Worm (Caenorhabditis elegans): ENCODE measurements around the gene W06D12.6.

W06D12.6 gene

ce11 chrV:17739801-17740200 lies 33.9 kb downstream of the W06D12.6 start, which contains the start of gene cutl-4:
TSS of gene cutl-4 (minus strand) at chrV:17739901.
- no peak for TF ChIP-seq egl-43 (GFP tag; IDR thresholded peaks at IDR 0.05)
- TF ChIP-seq daf-8 (GFP tag; IDR thresholded peaks at IDR 0.05), result no peak
- TF ChIP-seq nhr-28 (tag; optimal IDR thresholded peaks at IDR 0.05), result no peak
- TF ChIP-seq mxl-2 (GFP tag; conservative IDR thresholded peaks at IDR 0.05), result no peak
- no peak for TF ChIP-seq lir-3 (tag; optimal IDR thresholded peaks at IDR 0.05)
- TF ChIP-seq Y48G9A.11 (GFP tag; IDR thresholded peaks at IDR 0.05), result no peak

ce11 chrV:17743802-17744201 lies 37.9 kb downstream of the W06D12.6 start:
- TF ChIP-seq vab-7 (GFP tag; IDR thresholded peaks at IDR 0.05), result no peak
- no peak for TF ChIP-seq lsy-2 (tag; optimal IDR thresholded peaks at IDR 0.05)
- TF ChIP-seq Y105C5A.15 (GFP tag; IDR thresholded peaks at IDR 0.05), result no peak
- TF ChIP-seq nhr-42 (GFP tag; IDR thresholded peaks at IDR 0.05), result no peak
- TF ChIP-seq ceh-20 (GFP tag; IDR thresholded peaks at IDR 0.05), result no peak
- no peak for TF ChIP-seq nhr-11 (tag; optimal IDR thresholded peaks at IDR 0.05)
- TF ChIP-seq spr-1 (tag; optimal IDR thresholded peaks at IDR 0.05), result no peak
- TF ChIP-seq tag-97 (GFP tag; IDR thresholded peaks at IDR 0.05), result no peak
- no peak for TF ChIP-seq zip-11 (GFP tag; IDR thresholded peaks at IDR 0.05)
- TF ChIP-seq daf-16 (GFP tag; optimal IDR thresholded peaks at IDR 0.05), result no peak
- no peak for TF ChIP-seq daf-16 (tag; optimal IDR thresholded peaks at IDR 0.05)
- no peak for TF ChIP-seq lin-1 (GFP tag; IDR thresholded peaks at IDR 0.05)
- TF ChIP-seq nhr-111 (GFP tag; optimal IDR thresholded peaks at IDR 0.05), result no peak
- TF ChIP-seq daf-12 (tag; optimal IDR thresholded peaks at IDR 0.05), result no peak
- no peak for TF ChIP-seq nhr-25 (tag; optimal IDR thresholded peaks at IDR 0.05; ENCODE audit: borderline replicate concordance, insufficient read depth)
- no peak for TF ChIP-seq mdl-1 (tag; optimal IDR thresholded peaks at IDR 0.05)
- TF ChIP-seq daf-19 (GFP tag; conservative IDR thresholded peaks at IDR 0.05), result no peak
- TF ChIP-seq mes-2 (tag; optimal IDR thresholded peaks at IDR 0.05; ENCODE audit: poor library complexity, severe bottlenecking), result no peak
- TF ChIP-seq mdt-29 (GFP tag; IDR thresholded peaks at IDR 0.05), result no peak
- no peak for TF ChIP-seq hlh-11 (tag; optimal IDR thresholded peaks at IDR 0.05)

ce11 chrV:17746959-17747358 lies 41.0 kb downstream of the W06D12.6 start, which contains the start of gene twk-36:
TSS of gene twk-36 (minus strand) at chrV:17747059.
- TF ChIP-seq dpl-1 (GFP tag; optimal IDR thresholded peaks at IDR 0.05) (no peak), attf-4 (tag; optimal IDR thresholded peaks at IDR 0.05) (no peak), tag-97 (GFP tag; IDR thresholded peaks at IDR 0.05) (no peak), gei-8 (GFP tag; optimal IDR thresholded peaks at IDR 0.05) (no peak), lin-15B (tag; optimal IDR thresholded peaks at IDR 0.05) (no peak), ZK546.5 (tag; optimal IDR thresholded peaks at IDR 0.05) (no peak), hif-1 (tag; optimal IDR thresholded peaks at IDR 0.05) (no peak)

ce11 chrV:17749181-17749580 lies 43.3 kb downstream of the W06D12.6 start, which contains the start of gene R12G8.1:
TSS of gene R12G8.1 (minus strand) at chrV:17749243.
- TF ChIP-seq fkh-10 (GFP tag; optimal IDR thresholded peaks at IDR 0.05) (peak; percentile 88), spr-1 (tag; optimal IDR thresholded peaks at IDR 0.05) (no peak), set-16 (GFP tag; IDR thresholded peaks at IDR 0.05) (peak; percentile 49), lin-13 (GFP tag; optimal IDR thresholded peaks at IDR 0.05) (no peak), skn-1 (tag; optimal IDR thresholded peaks at IDR 0.05) (no peak), tag-97 (GFP tag; IDR thresholded peaks at IDR 0.05) (no peak), hlh-11 (tag; optimal IDR thresholded peaks at IDR 0.05) (no peak), lin-39 (tag; optimal IDR thresholded peaks at IDR 0.05) (no peak), ctbp-1 (GFP tag; IDR thresholded peaks at IDR 0.05) (peak; percentile 70), aly-2 (tag; optimal IDR thresholded peaks at IDR 0.05) (no peak), snpc-4 (tag; optimal IDR thresholded peaks at IDR 0.05) (no peak), ceh-62 (tag; optimal IDR thresholded peaks at IDR 0.05) (no peak), ceh-32 (tag; optimal IDR thresholded peaks at IDR 0.05; ENCODE audit: poor library complexity) (peak; percentile 26), aha-1 (tag) (no peak), sdz-12 (GFP tag; optimal IDR thresholded peaks at IDR 0.05) (no peak), hlh-30 (tag; optimal IDR thresholded peaks at IDR 0.05; ENCODE audit: insufficient read depth) (no peak), saeg-2 (GFP tag; IDR thresholded peaks at IDR 0.05) (no peak), ceh-28 (tag; optimal IDR thresholded peaks at IDR 0.05) (no peak), rbr-2 (tag; optimal IDR thresholded peaks at IDR 0.05) (peak; percentile 17), ces-1 (GFP tag; optimal IDR thresholded peaks at IDR 0.05) (peak; percentile 86)

Data from whole organism, L4 larva.